Fruit fly (Drosophila melanogaster): Measurements from ENCODE around the gene NK7.1.

Gene NK7.1

DNA sequence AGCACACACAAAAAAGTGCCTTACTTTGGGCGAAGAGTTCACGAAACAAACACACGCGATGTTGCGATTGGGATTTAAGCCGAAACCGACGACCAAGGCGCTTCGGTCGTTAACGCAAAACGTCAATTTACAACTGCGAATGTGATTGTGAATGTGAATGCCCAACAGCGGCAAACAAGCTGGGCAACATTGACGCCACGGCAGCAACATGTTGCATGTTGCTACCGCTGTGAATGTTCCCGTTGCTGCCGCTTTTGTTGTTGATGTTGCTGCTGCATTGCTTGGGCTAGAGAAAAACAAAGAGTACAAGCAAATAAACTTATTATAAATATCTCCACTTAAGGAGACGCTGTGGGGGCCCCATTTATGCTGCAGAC is at the start of gene NK7.1:
Gene NK7.1, minus strand, starts transcription at position 137 of the 377 bp plus-strand sequence.
- TF ChIP-seq CG17801 (GFP tag; optimal IDR thresholded peaks at IDR 0.05; ENCODE audit: partially characterized antibody) = no peak

DNA sequence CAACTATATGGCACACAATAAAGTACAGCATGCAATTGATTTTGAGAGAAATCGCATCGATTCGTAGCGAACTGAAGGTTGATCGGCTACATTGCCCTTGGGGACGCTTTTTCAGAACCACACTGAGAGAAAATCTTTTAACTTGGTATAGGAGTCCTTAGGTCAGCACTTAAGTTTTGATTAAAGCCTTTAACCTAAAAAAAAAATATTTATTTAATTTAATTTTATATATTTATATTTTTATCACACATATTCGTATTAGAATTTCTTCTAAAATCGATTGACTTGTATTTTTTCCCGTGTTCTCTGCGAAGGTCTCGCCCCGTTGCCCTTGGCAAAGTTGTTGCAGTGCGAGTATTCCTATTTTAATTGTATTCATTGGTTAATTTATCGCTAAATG is 49.1 kb upstream of the NK7.1 start:
- no peak for TF ChIP-seq CG17801 (GFP tag; optimal IDR thresholded peaks at IDR 0.05; ENCODE audit: partially characterized antibody)

DNA sequence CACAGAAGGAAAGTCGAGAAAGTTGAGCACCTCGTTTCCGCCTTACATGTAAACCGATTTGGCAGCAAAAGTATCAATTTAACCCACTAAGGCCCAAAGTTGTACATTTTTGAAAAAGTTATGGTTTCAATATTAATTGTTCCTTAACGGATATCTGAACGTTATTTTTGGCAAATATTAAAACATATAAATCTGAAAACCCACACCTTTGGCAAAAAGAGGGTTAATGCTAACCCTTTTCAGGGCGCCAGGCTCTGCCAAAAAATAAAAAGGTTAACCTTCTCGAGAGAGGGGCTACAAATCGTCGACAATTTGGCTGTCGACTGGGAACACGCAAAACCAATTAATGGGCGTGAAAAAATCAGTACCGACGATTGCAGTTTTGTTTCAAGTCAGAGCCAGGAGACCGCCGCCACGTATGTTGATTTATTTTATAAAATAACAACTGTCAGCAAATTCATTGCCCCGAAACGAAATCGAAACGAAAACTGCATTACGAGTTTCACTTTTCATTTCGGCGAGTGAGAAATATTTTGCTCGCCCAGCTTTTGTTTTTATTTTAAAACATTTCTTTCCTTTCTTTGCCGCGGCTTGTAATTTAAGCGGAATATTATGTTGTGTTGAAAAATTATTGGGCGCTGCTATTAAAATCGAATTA is 46.8 kb upstream of the NK7.1 start:
- no peak for TF ChIP-seq CG17801 (GFP tag; optimal IDR thresholded peaks at IDR 0.05; ENCODE audit: partially characterized antibody)

DNA sequence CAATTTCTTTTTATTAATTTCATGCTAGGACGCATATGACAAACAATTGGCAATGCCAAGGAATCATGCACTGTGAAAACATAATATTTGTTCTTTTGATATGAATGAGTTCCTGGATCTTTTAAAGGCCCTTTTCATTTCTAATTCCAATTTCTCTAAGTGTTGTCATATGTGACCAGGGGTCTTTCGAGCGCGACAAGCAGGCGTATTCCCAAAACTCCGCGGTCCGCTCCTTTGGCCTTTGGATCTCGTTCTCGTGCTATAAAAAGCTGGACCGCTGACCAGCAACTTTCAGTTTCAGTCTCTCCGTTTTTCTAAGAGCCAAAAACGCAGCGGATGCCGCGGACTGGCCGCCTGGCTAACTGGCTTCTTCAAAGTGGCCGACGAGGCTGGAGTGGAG is 45.5 kb upstream of the NK7.1 start, which contains the start of gene natalisin:
Gene natalisin, plus strand, starts transcription at position 301 of the 400 bp plus-strand sequence.
- TF ChIP-seq CG17801 (GFP tag; optimal IDR thresholded peaks at IDR 0.05; ENCODE audit: partially characterized antibody) = no peak

DNA sequence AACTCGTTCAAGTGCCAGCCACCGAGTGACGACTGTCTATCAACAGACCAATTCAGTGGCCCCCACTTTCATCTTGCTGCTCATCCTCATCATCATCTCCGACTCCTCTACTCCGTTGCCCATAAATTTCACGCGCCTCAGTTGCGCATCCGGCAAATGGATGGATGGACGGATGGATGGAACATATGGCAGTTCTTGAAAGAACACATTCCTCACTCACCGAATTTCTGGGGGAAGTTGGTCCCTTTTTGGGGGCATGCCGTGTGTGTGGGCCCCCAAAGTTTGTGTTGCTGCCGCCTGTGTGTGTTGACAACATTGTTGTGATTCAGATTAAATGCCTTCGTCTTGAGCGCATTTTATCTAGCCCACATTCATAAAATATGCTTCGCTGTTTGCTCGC is 42.9 kb upstream of the NK7.1 start:
- TF ChIP-seq CG17801 (GFP tag; optimal IDR thresholded peaks at IDR 0.05; ENCODE audit: partially characterized antibody) = no peak

DNA sequence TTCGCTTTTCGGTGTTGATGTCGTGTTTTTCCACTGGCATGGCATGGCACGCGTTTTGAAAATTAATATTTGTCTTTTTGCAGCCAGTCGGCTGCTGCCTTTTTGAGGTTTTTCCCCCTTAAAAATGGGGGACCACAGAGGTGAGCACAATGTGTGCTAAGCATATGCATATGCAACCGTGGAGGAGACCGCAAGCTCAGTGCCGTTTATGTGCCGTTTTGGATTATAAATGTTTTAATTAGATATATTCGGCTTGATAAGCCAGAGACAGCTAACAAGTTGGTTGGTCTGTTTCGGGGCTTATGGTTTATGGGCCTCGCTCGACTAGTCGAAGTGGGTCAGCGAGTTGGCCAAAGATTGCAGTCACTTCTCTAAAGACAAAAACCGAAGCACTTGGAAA is 42.1 kb upstream of the NK7.1 start:
- no peak for TF ChIP-seq CG17801 (GFP tag; optimal IDR thresholded peaks at IDR 0.05; ENCODE audit: partially characterized antibody)

DNA sequence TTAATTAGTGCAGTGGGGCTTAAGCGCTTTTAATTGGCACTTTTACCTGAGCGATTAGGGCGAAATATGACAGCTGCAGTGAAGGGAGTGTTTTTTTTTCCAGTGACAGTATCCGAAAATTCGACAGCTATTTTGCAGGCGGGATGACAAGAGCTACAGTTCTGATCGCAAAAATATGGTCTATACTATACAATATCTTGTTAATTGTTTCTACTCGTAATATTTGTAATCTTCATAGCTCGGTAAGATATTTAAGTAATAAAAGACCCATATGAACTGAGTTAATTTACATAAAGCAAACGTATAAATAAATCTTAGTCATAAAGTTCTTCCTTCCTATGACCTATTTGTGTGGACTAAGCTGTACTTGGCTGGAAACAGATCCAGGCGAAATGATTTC is 41.6 kb upstream of the NK7.1 start:
- no peak for TF ChIP-seq CG17801 (GFP tag; optimal IDR thresholded peaks at IDR 0.05; ENCODE audit: partially characterized antibody)

DNA sequence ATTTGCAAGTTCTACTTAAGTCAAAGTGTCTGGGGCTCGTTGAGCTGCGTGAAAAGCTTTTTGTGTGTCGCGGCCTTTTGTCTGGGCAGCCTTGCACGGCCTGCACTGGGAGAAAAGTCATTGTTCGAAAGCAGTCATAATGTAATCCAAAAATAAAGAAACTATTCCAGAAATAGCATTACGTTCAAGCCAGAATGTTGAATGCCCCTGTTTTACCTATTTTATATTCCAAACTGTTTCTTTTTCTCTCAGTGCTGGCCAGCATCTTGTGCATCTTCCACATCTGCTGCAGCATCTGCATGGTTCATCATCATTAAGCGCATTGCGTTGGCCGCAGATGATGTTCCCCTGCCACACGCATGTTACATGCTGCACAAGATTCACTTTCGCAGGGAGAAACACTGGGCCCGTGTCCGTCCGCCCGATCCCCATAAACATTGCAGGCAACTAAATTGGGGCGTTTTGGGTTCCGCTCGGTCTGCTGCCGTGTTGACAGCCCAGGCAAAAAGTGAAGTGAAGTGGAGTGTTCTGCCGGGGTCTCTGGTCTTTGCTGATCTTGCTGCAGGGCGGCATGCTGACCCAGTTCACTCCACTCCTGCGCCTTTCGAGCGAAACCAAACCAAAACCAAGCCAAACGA is 40.8 kb upstream of the NK7.1 start:
- no peak for TF ChIP-seq CG17801 (GFP tag; optimal IDR thresholded peaks at IDR 0.05; ENCODE audit: partially characterized antibody)

DNA sequence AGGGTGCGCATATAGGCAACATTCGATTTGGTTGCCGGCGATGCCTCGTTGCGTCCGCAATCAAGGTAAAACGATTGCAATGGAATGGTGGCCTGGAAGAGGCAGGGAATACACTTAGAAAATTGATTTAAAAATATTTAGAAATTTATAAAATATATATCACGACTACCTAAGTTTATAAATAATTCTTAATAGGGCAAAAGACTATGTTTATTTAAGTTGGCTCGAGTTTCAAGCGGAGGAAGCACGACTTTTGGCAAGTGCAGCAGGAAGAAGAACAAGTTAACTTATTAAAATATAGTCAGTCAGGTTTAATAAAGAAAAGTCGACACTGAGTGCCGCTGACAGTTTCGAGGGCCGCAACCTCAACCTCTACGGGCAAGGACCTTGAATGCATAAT is 37.6 kb upstream of the NK7.1 start:
- TF ChIP-seq CG17801 (GFP tag; optimal IDR thresholded peaks at IDR 0.05; ENCODE audit: partially characterized antibody) = no peak

DNA sequence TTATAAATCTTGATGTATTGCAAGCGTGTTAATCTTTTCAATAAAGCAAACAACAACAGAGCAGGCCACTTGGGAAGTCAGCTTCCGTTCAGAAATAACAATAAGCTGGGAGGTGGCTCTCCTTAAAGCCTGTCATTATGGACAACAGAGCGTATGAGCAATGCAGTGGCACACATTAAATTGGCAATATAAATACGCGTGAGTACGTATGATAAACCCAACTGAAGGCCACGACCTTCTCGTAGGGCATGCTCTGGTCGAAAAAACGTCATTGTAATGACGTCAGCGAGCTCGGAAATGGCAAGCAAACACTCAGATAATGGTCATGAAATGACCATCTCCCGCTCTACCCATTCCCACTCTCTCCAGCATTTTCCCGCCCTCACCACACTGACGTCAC is 33.9 kb upstream of the NK7.1 start:
- TF ChIP-seq CG17801 (GFP tag; optimal IDR thresholded peaks at IDR 0.05; ENCODE audit: partially characterized antibody) = no peak

DNA sequence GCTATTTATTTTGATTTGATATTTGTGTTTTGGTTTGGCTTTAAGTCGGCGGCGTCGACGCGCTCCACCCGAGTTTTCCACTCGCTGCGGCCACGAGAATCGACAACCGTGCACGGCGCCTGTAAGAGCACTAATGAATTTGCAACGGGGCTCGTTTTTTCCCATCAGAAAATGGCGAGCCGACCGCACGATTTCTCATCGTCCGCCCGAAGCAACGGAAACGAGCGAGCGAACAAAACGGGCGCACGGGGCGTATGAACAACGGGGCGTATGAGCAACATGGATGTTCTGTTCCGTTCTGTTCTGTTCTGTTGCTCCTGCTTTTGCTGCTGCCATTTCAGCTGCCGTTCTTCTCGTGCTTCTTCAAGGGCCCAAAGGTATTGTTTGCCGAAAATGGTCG is 32.6 kb upstream of the NK7.1 start:
- no peak for TF ChIP-seq CG17801 (GFP tag; optimal IDR thresholded peaks at IDR 0.05; ENCODE audit: partially characterized antibody)

DNA sequence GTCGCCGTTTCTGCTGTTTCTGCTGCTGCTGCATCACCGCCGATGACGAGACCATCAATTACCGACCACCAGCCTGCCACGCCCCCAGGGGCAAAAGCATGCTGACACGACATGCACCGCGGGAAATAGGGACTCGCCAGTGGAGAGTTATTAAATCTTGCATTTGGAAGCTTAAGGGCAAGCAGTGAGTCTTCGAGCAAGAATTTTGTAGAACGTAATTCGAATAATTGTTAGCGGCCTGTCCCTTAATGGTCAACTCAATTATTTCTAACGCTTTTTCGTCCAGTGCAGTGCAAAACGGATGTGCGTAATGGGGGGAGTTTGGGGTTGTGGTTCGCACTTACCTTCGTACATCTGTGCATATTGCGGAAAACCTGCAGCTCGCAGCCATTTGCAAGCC is 26.6 kb upstream of the NK7.1 start:
- no peak for TF ChIP-seq CG17801 (GFP tag; optimal IDR thresholded peaks at IDR 0.05; ENCODE audit: partially characterized antibody)

DNA sequence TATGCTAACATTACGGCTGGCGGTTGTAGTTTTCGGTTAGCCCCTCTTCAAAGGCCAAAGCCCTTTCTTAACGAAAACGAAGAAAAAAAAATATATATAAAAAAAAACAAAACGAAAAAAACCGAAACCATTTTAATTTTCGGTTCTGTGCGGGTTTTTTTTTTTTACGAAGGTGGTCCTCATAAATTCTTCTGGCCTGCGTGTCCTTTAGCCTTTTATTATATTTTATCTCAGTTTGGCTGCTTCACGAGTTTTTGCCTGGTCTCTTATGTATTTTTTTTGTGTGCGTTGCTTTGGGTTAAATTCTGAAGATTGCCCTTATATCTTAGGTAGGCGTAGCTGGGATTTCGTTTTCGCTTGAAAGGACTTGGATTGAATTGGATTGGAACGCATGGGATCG is 25.9 kb upstream of the NK7.1 start:
- TF ChIP-seq CG17801 (GFP tag; optimal IDR thresholded peaks at IDR 0.05; ENCODE audit: partially characterized antibody) = no peak

DNA sequence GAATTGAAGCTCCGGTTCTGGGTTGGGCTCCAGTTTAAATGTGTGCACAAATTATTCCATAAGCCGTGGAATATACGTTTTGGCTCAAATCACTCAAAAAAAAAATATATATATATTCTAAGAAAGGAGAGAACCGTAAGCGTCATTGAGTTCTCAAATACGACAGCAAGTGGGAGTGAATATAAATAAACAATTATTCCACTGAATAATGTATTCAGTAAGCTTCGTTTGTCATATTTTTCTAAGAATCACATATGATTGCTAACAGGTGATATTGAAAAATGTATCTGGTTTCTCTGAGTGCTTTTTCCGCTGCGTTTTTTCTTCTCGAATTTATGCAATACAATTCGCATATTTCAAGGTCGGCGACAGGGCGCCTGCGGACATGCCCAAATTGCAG is 25.2 kb upstream of the NK7.1 start:
- TF ChIP-seq CG17801 (GFP tag; optimal IDR thresholded peaks at IDR 0.05; ENCODE audit: partially characterized antibody) = no peak

DNA sequence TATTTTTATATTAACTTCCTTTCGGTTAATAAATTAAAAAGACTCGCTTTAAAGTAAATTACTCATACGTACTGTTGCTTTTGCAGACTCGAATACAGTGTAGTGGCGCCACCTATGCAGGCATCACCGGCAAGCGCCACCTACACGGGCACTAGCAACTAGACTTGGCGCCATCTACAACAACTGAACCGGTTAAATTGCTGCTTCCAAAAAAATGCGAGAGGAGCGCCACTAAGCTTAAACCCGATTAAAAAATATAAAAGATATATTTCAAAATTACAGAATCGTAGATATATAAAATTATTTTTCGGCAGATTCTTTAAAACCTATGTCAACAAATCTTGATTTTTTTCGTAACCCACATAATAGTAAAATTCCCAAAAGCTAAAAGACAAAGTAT is 18.5 kb upstream of the NK7.1 start:
- TF ChIP-seq CG17801 (GFP tag; optimal IDR thresholded peaks at IDR 0.05; ENCODE audit: partially characterized antibody) = no peak

DNA sequence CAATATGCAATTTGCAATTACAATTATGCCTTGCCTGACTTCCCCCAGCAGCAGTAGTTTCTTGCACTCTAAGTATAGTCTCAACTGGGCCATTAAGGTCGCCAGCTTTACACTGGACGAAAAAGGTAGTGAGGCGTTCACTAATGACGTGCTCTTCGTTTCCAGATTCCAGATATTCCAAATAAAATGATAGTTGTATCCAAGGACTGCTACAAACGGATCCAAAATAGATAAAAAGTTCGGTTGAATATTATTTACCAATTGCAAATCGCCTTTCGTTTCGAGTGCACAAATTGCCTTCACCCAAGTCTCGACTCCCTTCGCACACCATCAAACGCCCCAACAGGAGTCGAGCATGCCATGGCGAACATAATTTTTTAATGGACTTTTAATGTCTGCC is 17.7 kb upstream of the NK7.1 start:
- TF ChIP-seq CG17801 (GFP tag; optimal IDR thresholded peaks at IDR 0.05; ENCODE audit: partially characterized antibody) = no peak

DNA sequence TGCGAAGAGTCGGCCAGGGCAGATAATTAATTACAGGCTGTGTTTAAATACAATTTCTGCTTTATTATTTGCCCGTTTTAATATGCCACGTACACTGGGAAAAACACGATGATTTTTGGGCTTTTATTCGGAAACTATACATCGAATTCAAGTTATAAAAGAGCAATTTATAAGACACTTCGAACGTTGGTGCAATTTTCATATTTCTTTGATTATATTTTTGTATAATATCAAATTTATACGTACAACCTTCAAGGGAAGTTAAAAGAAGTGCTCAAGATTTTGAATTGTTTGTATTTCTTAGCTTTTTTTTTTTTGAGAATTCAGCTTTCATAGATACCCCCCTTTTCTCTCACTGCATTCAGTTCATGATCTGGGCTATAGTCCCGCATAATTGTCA is 16.5 kb upstream of the NK7.1 start:
- no peak for TF ChIP-seq CG17801 (GFP tag; optimal IDR thresholded peaks at IDR 0.05; ENCODE audit: partially characterized antibody)

Data from ovary, adult (tissue).